Worm (Caenorhabditis elegans) whole organism, L1 larva: ENCODE results near the gene F58E6.5.
A peak's percentile ranks its signal among the peaks of the same experiment; 100 is the strongest.

Experiments
- C16A3.4 ChIP-seq: fragments of 150-350 bp; optimal IDR thresholded peaks from 2 replicates; lab custom pipeline; 2014; ENCODE audit warnings: missing biosample characterization, missing genetic modification characterization
- F16B12.6 ChIP-seq: fragments of 150-350 bp; optimal IDR thresholded peaks from 2 replicates; lab custom pipeline; 2014; ENCODE audit warnings: missing biosample characterization, missing genetic modification characterization
- aha-1 ChIP-seq: fragments of 150-350 bp; optimal IDR thresholded peaks from 2 replicates; lab custom pipeline; 2014; ENCODE audit warnings: missing biosample characterization, missing genetic modification characterization
- alr-1 ChIP-seq: fragments of 200-800 bp; sonication (Bioruptor generic); optimal IDR thresholded peaks from 2 replicates; lab custom pipeline; 2018; ENCODE audit warnings: borderline replicate concordance, mild to moderate bottlenecking, missing genetic modification characterization, missing compliant biosample characterization
- blmp-1 ChIP-seq: fragments of 150-350 bp; optimal IDR thresholded peaks from 2 replicates; lab custom pipeline; 2014; ENCODE audit warnings: missing biosample characterization, missing genetic modification characterization
- ceh-8 ChIP-seq: fragments of 200-800 bp; sonication (Bioruptor generic); optimal IDR thresholded peaks from 2 replicates; lab custom pipeline; 2018; ENCODE audit warnings: mild to moderate bottlenecking, missing genetic modification characterization, moderate library complexity, missing compliant biosample characterization
- ceh-88 ChIP-seq: fragments of 200-800 bp; sonication (Bioruptor generic); IDR thresholded peaks from 2 replicates; pipeline ENCODE4 v1.3.6; 2022; ENCODE audit warnings: missing genetic modification characterization, missing compliant biosample characterization
- ceh-90 ChIP-seq: sonication (generic microtip); optimal IDR thresholded peaks from 2 replicates; lab custom pipeline; 2016; ENCODE audit warnings: missing genetic modification characterization, missing compliant biosample characterization
- ces-1 ChIP-seq: fragments of 150-350 bp; optimal IDR thresholded peaks from 2 replicates; lab custom pipeline; 2014; ENCODE audit warnings: missing biosample characterization, missing genetic modification reagents, missing genetic modification characterization
- dsc-1 ChIP-seq: sonication (generic microtip); optimal IDR thresholded peaks from 2 replicates; lab custom pipeline; 2016; ENCODE audit warnings: mild to moderate bottlenecking, missing genetic modification characterization, missing compliant biosample characterization
- efl-1 ChIP-seq, 4 experiments: fragments of 150-350 bp; optimal IDR thresholded peaks in 3 of 4; peaks in 1 of 4; 1 replicate in 1 of 4; 2 replicates in 3 of 4; lab custom pipeline; 2014; ENCODE audit warnings: missing biosample characterization in 2 of 4, missing genetic modification characterization in 2 of 4, missing genetic modification reagents in 2 of 4
- egl-27 ChIP-seq, 2 experiments: fragments of 150-350 bp in 1 of 2; sonication (generic microtip); optimal IDR thresholded peaks; 3 replicates each; lab custom pipeline; 2017 to 2018; ENCODE audit warnings: missing biosample characterization in 2 of 2, missing genetic modification characterization in 2 of 2, missing genetic modification reagents in 2 of 2
- elt-2 ChIP-seq: sonication (generic microtip); optimal IDR thresholded peaks from 2 replicates; lab custom pipeline; 2016; ENCODE audit warnings: missing genetic modification characterization, mild to moderate bottlenecking, inconsistent platforms, missing compliant biosample characterization, missing genetic modification reagents
- elt-3 ChIP-seq, 6 experiments: fragments of 150-350 bp in 1 of 6; sonication (generic microtip); optimal IDR thresholded peaks; 2 replicates each; lab custom pipeline; 2017 to 2018; ENCODE audit warnings: missing biosample characterization in 6 of 6, missing genetic modification characterization in 6 of 6, inconsistent platforms in 1 of 6
- ets-5 ChIP-seq: fragments of 200-800 bp; sonication (Bioruptor generic); IDR thresholded peaks from 2 replicates; pipeline ENCODE4 v1.3.6; 2022; ENCODE audit warnings: missing genetic modification characterization, missing compliant biosample characterization
- fos-1 ChIP-seq: fragments of 150-350 bp; optimal IDR thresholded peaks from 2 replicates; lab custom pipeline; 2014; ENCODE audit warnings: missing biosample characterization, missing genetic modification characterization
- hlh-17 ChIP-seq: fragments of 200-800 bp; sonication (Bioruptor generic); optimal IDR thresholded peaks from 2 replicates; lab custom pipeline; 2018; ENCODE audit warnings: missing genetic modification characterization, mild to moderate bottlenecking, missing compliant biosample characterization, moderate library complexity, borderline replicate concordance
- isw-1 ChIP-seq: fragments of 200-800 bp; sonication (Bioruptor generic); IDR thresholded peaks from 2 replicates; pipeline ENCODE4 v1.3.6; 2022; ENCODE audit warnings: missing genetic modification characterization, missing compliant biosample characterization
- lin-14 ChIP-seq: fragments of 200-800 bp; sonication (Bioruptor generic); optimal IDR thresholded peaks from 2 replicates; lab custom pipeline; 2018; ENCODE audit warnings: mild to moderate bottlenecking, missing genetic modification characterization, moderate library complexity, missing compliant biosample characterization
- lin-15B ChIP-seq: fragments of 150-350 bp; sonication (generic microtip); optimal IDR thresholded peaks from 3 replicates; lab custom pipeline; 2014; ENCODE audit warnings: missing biosample characterization, missing genetic modification characterization
- lin-35 ChIP-seq, 2 experiments: fragments of 150-350 bp; optimal IDR thresholded peaks; 2 replicates each; lab custom pipeline; 2014; ENCODE audit warnings: missing biosample characterization in 2 of 2, missing genetic modification characterization in 2 of 2, missing genetic modification reagents in 2 of 2
- lin-39 ChIP-seq: fragments of 150-350 bp; optimal IDR thresholded peaks from 2 replicates; lab custom pipeline; 2014; ENCODE audit warnings: missing biosample characterization, missing genetic modification reagents, missing genetic modification characterization
- lsy-2 ChIP-seq, 2 experiments: fragments of 150-350 bp; optimal IDR thresholded peaks; 2 replicates each; lab custom pipeline; 2014; ENCODE audit warnings: missing biosample characterization in 2 of 2, missing genetic modification characterization in 2 of 2
- mab-9 ChIP-seq: fragments of 200-800 bp; sonication (Bioruptor generic); IDR thresholded peaks from 2 replicates; pipeline ENCODE4 v1.3.6; 2022; ENCODE audit warnings: missing genetic modification reagents, missing genetic modification characterization, missing compliant biosample characterization
- mdl-1 ChIP-seq, 2 experiments: fragments of 150-350 bp; optimal IDR thresholded peaks; 2 replicates each; lab custom pipeline; 2014 to 2017; ENCODE audit warnings: missing biosample characterization in 2 of 2, missing genetic modification characterization in 2 of 2, inconsistent platforms in 1 of 2
- mef-2 ChIP-seq: fragments of 150-350 bp; optimal IDR thresholded peaks from 2 replicates; lab custom pipeline; 2014; ENCODE audit warnings: missing biosample characterization, missing genetic modification characterization
- mep-1 ChIP-seq: fragments of 150-350 bp; optimal IDR thresholded peaks from 2 replicates; lab custom pipeline; 2014; ENCODE audit warnings: missing biosample characterization, missing genetic modification characterization
- nhr-20 ChIP-seq: sonication (generic microtip); optimal IDR thresholded peaks from 2 replicates; lab custom pipeline; 2016; ENCODE audit warnings: mild to moderate bottlenecking, missing genetic modification characterization, missing compliant biosample characterization
- nhr-237 ChIP-seq: fragments of 150-350 bp; optimal IDR thresholded peaks from 2 replicates; lab custom pipeline; 2014; ENCODE audit warnings: missing biosample characterization, missing genetic modification characterization
- nhr-28 ChIP-seq: fragments of 150-350 bp; optimal IDR thresholded peaks from 2 replicates; lab custom pipeline; 2014; ENCODE audit warnings: missing biosample characterization, missing genetic modification characterization
- nhr-47 ChIP-seq: sonication (generic microtip); optimal IDR thresholded peaks from 2 replicates; lab custom pipeline; 2016; ENCODE audit warnings: mild to moderate bottlenecking, missing genetic modification characterization, moderate library complexity, missing compliant biosample characterization
- nhr-77 ChIP-seq: fragments of 150-350 bp; optimal IDR thresholded peaks from 2 replicates; lab custom pipeline; 2014; ENCODE audit warnings: missing biosample characterization, missing genetic modification characterization
- nhr-84 ChIP-seq: sonication (generic microtip); optimal IDR thresholded peaks from 2 replicates; lab custom pipeline; 2017; ENCODE audit warnings: missing biosample characterization, missing genetic modification characterization
- nhr-85 ChIP-seq: sonication (generic microtip); peaks from one replicate; lab custom pipeline; 2016; ENCODE audit warnings: missing genetic modification characterization, inconsistent platforms, missing compliant biosample characterization
- nhr-90 ChIP-seq: sonication (generic microtip); optimal IDR thresholded peaks from 2 replicates; lab custom pipeline; 2016; ENCODE audit warnings: mild to moderate bottlenecking, missing genetic modification characterization, missing compliant biosample characterization; ENCODE audit not compliant: poor library complexity
- pax-3 ChIP-seq: fragments of 200-800 bp; sonication (Bioruptor generic); optimal IDR thresholded peaks from 2 replicates; lab custom pipeline; 2018; ENCODE audit warnings: mild to moderate bottlenecking, missing genetic modification characterization, moderate library complexity, missing compliant biosample characterization
- skn-1 ChIP-seq: fragments of 150-350 bp; optimal IDR thresholded peaks from 2 replicates; lab custom pipeline; 2014; ENCODE audit warnings: missing biosample characterization, missing genetic modification characterization
- snpc-4 ChIP-seq: fragments of 150-350 bp; optimal IDR thresholded peaks from 2 replicates; lab custom pipeline; 2014; ENCODE audit warnings: missing biosample characterization, missing genetic modification characterization
- snu-23 ChIP-seq: sonication (generic microtip); optimal IDR thresholded peaks from 2 replicates; lab custom pipeline; 2016; ENCODE audit warnings: missing genetic modification characterization, missing compliant biosample characterization
- sptf-1 ChIP-seq: fragments of 150-350 bp; optimal IDR thresholded peaks from 2 replicates; lab custom pipeline; 2014; ENCODE audit warnings: missing biosample characterization, missing genetic modification characterization
- sup-37 ChIP-seq: fragments of 200-800 bp; sonication (Bioruptor generic); optimal IDR thresholded peaks from 2 replicates; lab custom pipeline; 2018; ENCODE audit warnings: mild to moderate bottlenecking, missing genetic modification characterization, missing compliant biosample characterization
- swsn-7 ChIP-seq: sonication (generic microtip); optimal IDR thresholded peaks from 2 replicates; lab custom pipeline; 2016; ENCODE audit warnings: missing genetic modification characterization, missing compliant biosample characterization
- unc-62 ChIP-seq: fragments of 150-350 bp; optimal IDR thresholded peaks from 2 replicates; lab custom pipeline; 2014; ENCODE audit warnings: missing biosample characterization, missing genetic modification reagents, missing genetic modification characterization
- unc-86 ChIP-seq: sonication (generic microtip); optimal IDR thresholded peaks from 2 replicates; lab custom pipeline; 2016; ENCODE audit warnings: missing genetic modification characterization, missing compliant biosample characterization
- unc-98 ChIP-seq: fragments of 200-800 bp; sonication (Bioruptor generic); IDR thresholded peaks from 2 replicates; pipeline ENCODE4 v1.3.6; 2022; ENCODE audit warnings: missing genetic modification characterization, missing compliant biosample characterization
- vab-15 ChIP-seq: sonication (generic microtip); optimal IDR thresholded peaks from 2 replicates; lab custom pipeline; 2017; ENCODE audit warnings: missing genotype, mild to moderate bottlenecking, missing genetic modification characterization, missing compliant biosample characterization
- xbp-1 ChIP-seq: sonication (generic microtip); optimal IDR thresholded peaks from 2 replicates; lab custom pipeline; 2016; ENCODE audit warnings: missing genetic modification characterization, missing compliant biosample characterization
- zip-4 ChIP-seq: fragments of 200-800 bp; sonication (Bioruptor generic); optimal IDR thresholded peaks from 2 replicates; lab custom pipeline; 2018; ENCODE audit warnings: mild to moderate bottlenecking, missing genetic modification characterization, moderate library complexity, missing compliant biosample characterization

Gene F58E6.5

ce11 chrV:9750308-9750707, 4.1 kb downstream of the F58E6.5 start, which contains the start of gene F58E6.4:
Gene F58E6.4, minus strand, starts transcription at chrV:9750408.
- TF ChIP-seq ces-1 (GFP tag; lab: Kevin White, UChicago) (no peak), nhr-90 (tag; lab: Kevin White, UChicago) (no peak), snpc-4 (tag; lab: Kevin White, UChicago) (no peak), aha-1 (tag; lab: Kevin White, UChicago) (no peak), elt-2 (tag; lab: Kevin White, UChicago) (no peak), nhr-47 (no peak), swsn-7 (tag; lab: Kevin White, UChicago) (no peak), mab-9 (GFP tag; lab: Robert Waterston, UW) (no peak), sup-37 (GFP tag; lab: Kevin White, UChicago) (no peak)

ce11 chrV:9744934-9745333, 9.4 kb downstream of the F58E6.5 start, which contains the start of gene F58E6.13:
Gene F58E6.13, plus strand, starts transcription at chrV:9745234.
- TF ChIP-seq lin-15B (tag; lab: Kevin White, UChicago) (no peak), ceh-88 (no peak), skn-1 (tag; lab: Kevin White, UChicago) (no peak), aha-1 (tag; lab: Kevin White, UChicago) (no peak), sptf-1 (tag; lab: Kevin White, UChicago) (no peak), nhr-84 (no peak), efl-1 (optimal IDR thresholded peaks at IDR 0.05; lab: Kevin White, UChicago) (no peak), efl-1 (GFP tag; optimal IDR thresholded peaks at IDR 0.05 in 1 of 2; lab: Kevin White, UChicago) (no peak), nhr-90 (tag; lab: Kevin White, UChicago) (no peak), unc-62 (no peak)
- TF ChIP-seq, all 84 proteins: peak for 0

ce11 chrV:9740858-9741257, 13.5 kb downstream of the F58E6.5 start, which contains the start of gene sta-2:
Gene sta-2, plus strand, starts transcription at chrV:9741206.
- TF ChIP-seq hlh-17 (GFP tag; lab: Kevin White, UChicago) (no peak), lin-35 (GFP tag; optimal IDR thresholded peaks at IDR 0.05; lab: Kevin White, UChicago) (peak in 1 of 2 experiments; percentile 57), mef-2 (tag; lab: Kevin White, UChicago) (no peak), unc-98 (GFP tag; lab: Robert Waterston, UW) (no peak), pax-3 (tag; lab: Kevin White, UChicago) (no peak), unc-62 (no peak), unc-86 (no peak), isw-1 (GFP tag; lab: Robert Waterston, UW) (no peak), lin-14 (GFP tag; lab: Kevin White, UChicago) (peak; percentile 69), mdl-1 (tag; optimal IDR thresholded peaks at IDR 0.05; lab: Kevin White, UChicago) (peak in 1 of 2 experiments; percentile 61), zip-4 (GFP tag; lab: Kevin White, UChicago) (no peak), ets-5 (GFP tag; lab: Robert Waterston, UW) (no peak), ceh-8 (no peak), egl-27 (tag; optimal IDR thresholded peaks at IDR 0.05; lab: Kevin White, UChicago) (no peak), aha-1 (tag; lab: Kevin White, UChicago) (no peak), swsn-7 (tag; lab: Kevin White, UChicago) (no peak), F16B12.6 (no peak), nhr-77 (tag; lab: Kevin White, UChicago) (no peak), blmp-1 (tag; lab: Kevin White, UChicago) (peak; percentile 86), elt-3 (tag; optimal IDR thresholded peaks at IDR 0.05; lab: Kevin White, UChicago) (peak in 2 of 6 experiments; percentile 18 to 91), xbp-1 (no peak), nhr-28 (tag; lab: Kevin White, UChicago) (no peak), nhr-85 (tag; lab: Kevin White, UChicago) (peak; percentile 93), lin-39 (tag; lab: Kevin White, UChicago) (no peak), vab-15 (tag; lab: Kevin White, UChicago) (no peak), fos-1 (no peak), snu-23 (GFP tag; lab: Kevin White, UChicago) (peak; percentile 66), snpc-4 (tag; lab: Kevin White, UChicago) (no peak), alr-1 (tag; lab: Kevin White, UChicago) (no peak), C16A3.4 (tag; lab: Kevin White, UChicago) (peak; percentile 20), dsc-1 (tag; lab: Kevin White, UChicago) (no peak), nhr-237 (tag; lab: Kevin White, UChicago) (no peak), ceh-90 (no peak), mep-1 (tag; lab: Kevin White, UChicago) (no peak), ces-1 (GFP tag; lab: Kevin White, UChicago) (no peak), lsy-2 (tag; optimal IDR thresholded peaks at IDR 0.05; lab: Kevin White, UChicago) (peak in 1 of 2 experiments; percentile 48), nhr-20 (tag; lab: Kevin White, UChicago) (peak; percentile 70)
